Worm (Caenorhabditis elegans) whole organism, young adult: ENCODE measurements around the gene ZK418.5.
A peak's percentile ranks its signal among the peaks of the same experiment; 100 is the strongest.

ENCODE experiments used
- F10E7.11 ChIP-seq: sonication (generic microtip); optimal IDR thresholded peaks from 2 replicates; lab custom pipeline; 2017; ENCODE audit warnings: mild to moderate bottlenecking, missing genetic modification characterization, moderate library complexity, missing compliant biosample characterization
- F49E8.2 ChIP-seq: sonication (generic microtip); optimal IDR thresholded peaks from 3 replicates; lab custom pipeline; 2017; ENCODE audit warnings: missing genetic modification characterization, mild to moderate bottlenecking, missing compliant biosample characterization, antibody characterized with exemption, moderate library complexity; ENCODE audit not compliant: insufficient read depth
- K11D2.4 ChIP-seq: fragments of 200-800 bp; sonication (Bioruptor generic); IDR thresholded peaks from 2 replicates; pipeline ENCODE4 v1.3.6; 2022; ENCODE audit warnings: missing genetic modification reagents, missing genetic modification characterization, missing compliant biosample characterization
- T07F8.4 ChIP-seq: sonication (generic microtip); optimal IDR thresholded peaks from 2 replicates; lab custom pipeline; 2016; ENCODE audit warnings: mild to moderate bottlenecking, missing genetic modification characterization, moderate library complexity, missing compliant biosample characterization
- T26A5.8 ChIP-seq: sonication (generic microtip); optimal IDR thresholded peaks from 2 replicates; lab custom pipeline; 2016; ENCODE audit warnings: missing genetic modification characterization, missing compliant biosample characterization
- Y53G8AR.9 ChIP-seq: fragments of 200-800 bp; sonication (Bioruptor generic); conservative IDR thresholded peaks from 2 replicates; pipeline ENCODE4 v1.3.6; 2022; ENCODE audit warnings: missing genetic modification reagents, missing genetic modification characterization, missing compliant biosample characterization
- athp-1 ChIP-seq: sonication (generic microtip); optimal IDR thresholded peaks from 2 replicates; lab custom pipeline; 2017; ENCODE audit warnings: mild to moderate bottlenecking, missing genetic modification characterization, missing compliant biosample characterization
- bed-1 ChIP-seq: fragments of 200-800 bp; sonication (Bioruptor generic); IDR thresholded peaks from 2 replicates; pipeline ENCODE4 v1.3.6; 2022; ENCODE audit warnings: missing genetic modification reagents, missing genetic modification characterization, missing compliant biosample characterization
- cebp-1 ChIP-seq, 2 experiments: fragments of 200-800 bp in 1 of 2; sonication (Bioruptor generic) in 1 of 2; sonication (generic microtip) in 1 of 2; IDR thresholded peaks in 1 of 2; optimal IDR thresholded peaks in 1 of 2; 2 replicates each; pipeline versions ENCODE4 v1.3.6 to Lab custom; 2017 to 2022; ENCODE audit warnings: missing compliant biosample characterization in 2 of 2, missing genetic modification characterization in 2 of 2, mild to moderate bottlenecking in 1 of 2, missing genetic modification reagents in 1 of 2, moderate library complexity in 1 of 2
- ceh-79 ChIP-seq: sonication (generic microtip); optimal IDR thresholded peaks from 2 replicates; lab custom pipeline; 2017; ENCODE audit warnings: mild to moderate bottlenecking, missing genetic modification characterization, missing compliant biosample characterization
- ceh-91 ChIP-seq: fragments of 200-800 bp; sonication (Bioruptor generic); IDR thresholded peaks from 2 replicates; pipeline ENCODE4 v1.3.6; 2022; ENCODE audit warnings: missing genetic modification reagents, missing genetic modification characterization, missing compliant biosample characterization
- dox-1 ChIP-seq: fragments of 200-800 bp; sonication (Bioruptor generic); IDR thresholded peaks from 2 replicates; pipeline ENCODE4 v1.3.6; 2022; ENCODE audit warnings: missing genetic modification reagents, missing genetic modification characterization, missing compliant biosample characterization
- gei-17 ChIP-seq: fragments of 200-800 bp; sonication (Bioruptor generic); optimal IDR thresholded peaks from 2 replicates; lab custom pipeline; 2018; ENCODE audit warnings: mild to moderate bottlenecking, missing genetic modification characterization, missing compliant biosample characterization
- hlh-12 ChIP-seq: sonication (generic microtip); optimal IDR thresholded peaks from 2 replicates; lab custom pipeline; 2016; ENCODE audit warnings: missing genetic modification characterization, missing compliant biosample characterization
- hmg-20 ChIP-seq: fragments of 200-800 bp; sonication (Bioruptor generic); IDR thresholded peaks from 2 replicates; pipeline ENCODE4 v1.3.6; 2022; ENCODE audit warnings: missing genetic modification reagents, missing genetic modification characterization, missing compliant biosample characterization
- hsf-1 ChIP-seq: fragments of 200-800 bp; sonication (Bioruptor generic); IDR thresholded peaks from 2 replicates; pipeline ENCODE4 v1.3.6; 2022; ENCODE audit warnings: missing genetic modification reagents, missing genetic modification characterization, missing compliant biosample characterization
- lag-1 ChIP-seq: fragments of 200-800 bp; sonication (Bioruptor generic); IDR thresholded peaks from 2 replicates; pipeline ENCODE4 v1.3.6; 2022; ENCODE audit warnings: missing genetic modification reagents, missing genetic modification characterization, missing compliant biosample characterization
- let-526 ChIP-seq: fragments of 200-800 bp; sonication (Bioruptor generic); IDR thresholded peaks from 2 replicates; pipeline ENCODE4 v1.3.6; 2022; ENCODE audit warnings: missing genetic modification reagents, missing genetic modification characterization, missing compliant biosample characterization
- lin-26 ChIP-seq: fragments of 200-800 bp; sonication (Bioruptor generic); IDR thresholded peaks from 2 replicates; pipeline ENCODE4 v1.3.6; 2022; ENCODE audit warnings: missing genetic modification reagents, missing genetic modification characterization, missing compliant biosample characterization
- lin-54 ChIP-seq: fragments of 200-800 bp; sonication (Bioruptor generic); optimal IDR thresholded peaks from 2 replicates; lab custom pipeline; 2018; ENCODE audit warnings: mild to moderate bottlenecking, missing genetic modification characterization, missing compliant biosample characterization
- lsl-1 ChIP-seq: fragments of 200-800 bp; sonication (Bioruptor generic); optimal IDR thresholded peaks from 2 replicates; lab custom pipeline; 2018; ENCODE audit warnings: mild to moderate bottlenecking, missing genetic modification characterization, moderate library complexity, missing compliant biosample characterization
- madf-10 ChIP-seq: sonication (generic microtip); optimal IDR thresholded peaks from 2 replicates; lab custom pipeline; 2016; ENCODE audit warnings: mild to moderate bottlenecking, missing genetic modification characterization, missing compliant biosample characterization
- nfya-2 ChIP-seq: fragments of 200-800 bp; sonication (Bioruptor generic); IDR thresholded peaks from 2 replicates; pipeline ENCODE4 v1.3.6; 2022; ENCODE audit warnings: missing genetic modification reagents, missing genetic modification characterization, missing compliant biosample characterization
- nhr-80 ChIP-seq: sonication (generic microtip); optimal IDR thresholded peaks from 2 replicates; lab custom pipeline; 2016; ENCODE audit warnings: missing genetic modification characterization, missing compliant biosample characterization
- sea-2 ChIP-seq: fragments of 200-800 bp; sonication (Bioruptor generic); IDR thresholded peaks from 2 replicates; pipeline ENCODE4 v1.3.6; 2022; ENCODE audit warnings: missing genetic modification characterization, missing compliant biosample characterization
- snpc-1.1 ChIP-seq: sonication (generic microtip); optimal IDR thresholded peaks from 2 replicates; lab custom pipeline; 2017; ENCODE audit warnings: missing genetic modification characterization, mild to moderate bottlenecking, missing compliant biosample characterization, antibody characterized with exemption, moderate library complexity, missing genotype, missing genetic modification reagents; ENCODE audit not compliant: insufficient read depth
- snpc-3.4 ChIP-seq: sonication (generic microtip); optimal IDR thresholded peaks from 2 replicates; lab custom pipeline; 2017; ENCODE audit warnings: missing genetic modification characterization, mild to moderate bottlenecking, missing compliant biosample characterization, antibody characterized with exemption, moderate library complexity, missing genotype, missing genetic modification reagents
- sptf-2 ChIP-seq: fragments of 200-800 bp; sonication (Bioruptor generic); optimal IDR thresholded peaks from 2 replicates; lab custom pipeline; 2018; ENCODE audit warnings: mild to moderate bottlenecking, missing genetic modification characterization, missing compliant biosample characterization
- xnd-1 ChIP-seq: sonication (generic microtip); optimal IDR thresholded peaks from 2 replicates; lab custom pipeline; 2016; ENCODE audit warnings: missing genotype, missing genetic modification reagents, missing genetic modification characterization, missing compliant biosample characterization
- ztf-26 ChIP-seq: sonication (generic microtip); optimal IDR thresholded peaks from 2 replicates; lab custom pipeline; 2017; ENCODE audit warnings: missing genetic modification characterization, missing compliant biosample characterization
- ztf-28 ChIP-seq: fragments of 200-800 bp; sonication (Bioruptor generic); IDR thresholded peaks from 2 replicates; pipeline ENCODE4 v1.3.6; 2022; ENCODE audit warnings: missing genetic modification reagents, missing genetic modification characterization, missing compliant biosample characterization

Gene ZK418.5

DNA sequence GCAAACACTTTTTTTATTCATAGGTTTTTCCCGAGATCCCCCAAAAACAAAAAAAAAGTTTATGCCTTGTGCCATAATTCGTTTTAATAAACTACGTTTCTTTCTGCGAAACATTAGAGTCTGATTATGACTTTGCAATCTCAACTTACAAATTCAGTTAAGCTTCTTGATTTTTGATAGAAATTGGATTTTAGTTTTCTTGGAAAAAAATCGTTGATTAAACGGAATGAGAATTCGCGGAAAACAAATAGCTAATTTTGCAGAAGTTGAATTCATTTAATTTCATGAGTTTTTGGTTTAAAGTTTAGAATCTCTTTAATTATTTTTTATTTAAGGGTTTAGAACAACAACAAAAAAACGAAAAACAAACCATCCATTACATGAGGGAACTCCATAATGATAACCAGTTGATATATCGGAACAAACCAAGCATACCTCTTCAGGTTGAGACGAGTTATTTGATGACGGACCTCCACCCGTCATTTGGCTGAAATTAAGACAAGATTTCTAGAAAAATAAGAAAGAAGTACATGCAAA lies 41.4 kb upstream of the ZK418.5 start, which contains the start of gene nhr-10:
Gene nhr-10 (minus strand): TSS at position 487 of the 537 bp plus-strand sequence.
- no peak for TF ChIP-seq madf-10 (tag; lab: Kevin White, UChicago)
- no peak for TF ChIP-seq T26A5.8 (tag; lab: Kevin White, UChicago)
- no peak for TF ChIP-seq let-526
- TF ChIP-seq lin-54 = no peak
- no peak for TF ChIP-seq lag-1
- TF ChIP-seq nfya-2 (GFP tag; lab: Robert Waterston, UW) = no peak
- no peak for TF ChIP-seq snpc-1.1 (tag; lab: Kevin White, UChicago)
- no peak for TF ChIP-seq xnd-1 (tag; lab: Kevin White, UChicago)
- no peak for TF ChIP-seq F49E8.2 (tag; lab: Kevin White, UChicago)
- no peak for TF ChIP-seq lin-26 (GFP tag; lab: Robert Waterston, UW)
- TF ChIP-seq athp-1 (tag; lab: Kevin White, UChicago) = no peak

DNA sequence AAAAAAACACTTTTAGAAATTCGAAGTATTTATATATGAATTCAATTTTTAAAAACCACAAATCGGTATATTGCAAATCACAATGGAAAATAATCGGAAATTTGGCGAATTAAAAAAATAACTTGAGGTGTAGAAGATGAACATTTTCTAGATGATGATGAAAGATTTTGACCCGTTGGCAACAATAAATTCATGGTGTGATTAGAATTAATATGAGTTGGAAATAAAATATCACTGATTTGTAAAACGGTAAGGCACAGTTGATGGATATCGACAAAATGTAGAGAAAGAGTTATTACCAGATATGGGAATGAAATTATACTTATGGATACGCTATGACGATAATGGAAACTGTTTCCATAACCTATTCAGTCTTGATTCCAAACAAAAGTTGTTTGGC lies 38.6 kb upstream of the ZK418.5 start:
- TF ChIP-seq F10E7.11 (tag; lab: Kevin White, UChicago) = no peak
- TF ChIP-seq K11D2.4 (GFP tag; lab: Robert Waterston, UW) = no peak
- TF ChIP-seq ceh-79 (tag; lab: Kevin White, UChicago) = no peak
- no peak for TF ChIP-seq hmg-20
- no peak for TF ChIP-seq hlh-12

DNA sequence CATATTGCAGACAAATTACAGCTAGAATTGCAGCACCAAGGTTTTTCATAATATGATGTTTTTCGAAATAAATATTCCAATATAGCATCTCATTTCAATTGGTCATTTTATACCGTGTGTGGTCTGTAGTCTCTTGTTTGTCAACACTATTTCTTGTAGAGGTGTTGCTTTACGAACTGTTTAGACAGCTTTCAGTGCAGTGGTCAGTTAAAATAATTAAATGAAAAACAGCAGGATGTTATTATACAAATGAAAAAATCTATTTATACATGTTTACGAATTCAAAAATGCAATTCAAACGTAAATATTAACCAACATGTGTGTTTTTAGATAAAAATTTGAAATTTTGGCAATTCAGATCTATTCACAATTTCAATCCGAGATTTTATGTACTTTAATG lies 38.1 kb upstream of the ZK418.5 start, which contains the start of gene B0280.7:
Gene B0280.7 (minus strand): TSS at position 101 of the 400 bp plus-strand sequence.
- TF ChIP-seq dox-1 (GFP tag; lab: Robert Waterston, UW) (no peak), bed-1 (GFP tag; lab: Robert Waterston, UW) (no peak), lin-26 (GFP tag; lab: Robert Waterston, UW) (0 out of 2 replicates have a peak, but pooled peaks have one; percentile 18), snpc-3.4 (tag; lab: Kevin White, UChicago) (no peak), T07F8.4 (tag; lab: Kevin White, UChicago) (no peak), cebp-1 (GFP tag; IDR thresholded peaks at IDR 0.05; lab: Robert Waterston, UW) (no peak), cebp-1 (tag; optimal IDR thresholded peaks at IDR 0.05; lab: Kevin White, UChicago) (no peak), ztf-28 (GFP tag; lab: Robert Waterston, UW) (no peak)

DNA sequence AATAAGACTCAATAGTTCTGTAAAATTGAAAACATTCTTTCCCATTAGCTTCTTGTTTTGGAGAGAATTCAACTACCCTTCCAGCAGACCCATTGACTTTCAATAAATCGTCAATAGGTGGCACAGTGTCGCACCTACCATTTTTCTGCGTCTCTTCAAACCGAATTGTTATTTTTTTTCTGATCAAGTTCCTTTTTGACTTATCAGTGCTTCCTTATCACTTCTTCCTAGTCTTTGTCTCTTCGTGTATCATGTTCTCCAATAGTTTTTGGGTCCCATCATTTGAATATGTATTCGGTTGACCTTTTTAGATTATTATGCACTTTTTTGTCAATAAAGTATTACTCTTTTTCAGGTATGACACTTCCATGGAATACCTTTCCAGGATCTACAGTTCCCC lies 34.3 kb upstream of the ZK418.5 start, which contains the start of gene odd-1:
Gene odd-1 (plus strand): TSS at position 349 of the 400 bp plus-strand sequence.
- no peak for TF ChIP-seq sptf-2 (GFP tag; lab: Kevin White, UChicago)
- TF ChIP-seq Y53G8AR.9 (GFP tag; lab: Robert Waterston, UW) = no peak
- peak; percentile 39 for TF ChIP-seq nhr-80 (tag; lab: Kevin White, UChicago)
- TF ChIP-seq ztf-26 = no peak
- TF ChIP-seq snpc-3.4 (tag; lab: Kevin White, UChicago) = no peak
- TF ChIP-seq lsl-1 (GFP tag; lab: Kevin White, UChicago) = no peak
- no peak for TF ChIP-seq hsf-1

- TF ChIP-seq sea-2 (GFP tag; lab: Robert Waterston, UW) = no peak
- peak; percentile 67 for TF ChIP-seq nhr-80 (tag; lab: Kevin White, UChicago)
- TF ChIP-seq ceh-91 = no peak
- TF ChIP-seq gei-17 (GFP tag; lab: Kevin White, UChicago) = no peak
- no peak for TF ChIP-seq cebp-1 (GFP tag; IDR thresholded peaks at IDR 0.05; lab: Robert Waterston, UW)
- peak; percentile 52 for TF ChIP-seq cebp-1 (tag; optimal IDR thresholded peaks at IDR 0.05; lab: Kevin White, UChicago)
Measured at ce11 chrIII:7106854-7107253, 33.2 kb upstream of the ZK418.5 start.
